Worm (Caenorhabditis elegans) whole organism, L1 larva: Measurements from ENCODE around the gene K08H10.6.

Experiments
- C16A3.4 ChIP-seq: fragments of 150-350 bp; optimal IDR thresholded peaks from 2 replicates; lab custom pipeline; 2014; ENCODE audit warnings: missing biosample characterization, missing genetic modification characterization
- C34B4.2 ChIP-seq: sonication (generic microtip); optimal IDR thresholded peaks from 2 replicates; lab custom pipeline; 2017; ENCODE audit warnings: mild to moderate bottlenecking, missing genetic modification characterization, missing compliant biosample characterization
- Y116A8C.19 ChIP-seq: sonication (generic microtip); optimal IDR thresholded peaks from 2 replicates; lab custom pipeline; 2016; ENCODE audit warnings: missing compliant biosample characterization, missing genetic modification characterization, borderline replicate concordance
- aha-1 ChIP-seq: fragments of 150-350 bp; optimal IDR thresholded peaks from 2 replicates; lab custom pipeline; 2014; ENCODE audit warnings: missing biosample characterization, missing genetic modification characterization
- alr-1 ChIP-seq: fragments of 200-800 bp; sonication (Bioruptor generic); optimal IDR thresholded peaks from 2 replicates; lab custom pipeline; 2018; ENCODE audit warnings: borderline replicate concordance, mild to moderate bottlenecking, missing genetic modification characterization, missing compliant biosample characterization
- aly-2 ChIP-seq: fragments of 150-350 bp; optimal IDR thresholded peaks from 2 replicates; lab custom pipeline; 2014; ENCODE audit warnings: missing biosample characterization, missing genetic modification characterization
- ceh-63 ChIP-seq: fragments of 200-800 bp; sonication (Bioruptor generic); optimal IDR thresholded peaks from 2 replicates; lab custom pipeline; 2018; ENCODE audit warnings: mild to moderate bottlenecking, missing genetic modification characterization, missing compliant biosample characterization
- ceh-8 ChIP-seq: fragments of 200-800 bp; sonication (Bioruptor generic); optimal IDR thresholded peaks from 2 replicates; lab custom pipeline; 2018; ENCODE audit warnings: mild to moderate bottlenecking, missing genetic modification characterization, moderate library complexity, missing compliant biosample characterization
- ceh-82 ChIP-seq, 3 experiments: fragments of 150-350 bp in 1 of 3; sonication (generic microtip) in 2 of 3; optimal IDR thresholded peaks; 2 replicates each; lab custom pipeline; 2014 to 2017; ENCODE audit warnings: missing biosample characterization in 3 of 3, missing genetic modification characterization in 3 of 3
- ceh-90 ChIP-seq: sonication (generic microtip); optimal IDR thresholded peaks from 2 replicates; lab custom pipeline; 2016; ENCODE audit warnings: missing genetic modification characterization, missing compliant biosample characterization
- efl-1 ChIP-seq, 4 experiments: fragments of 150-350 bp; optimal IDR thresholded peaks in 3 of 4; peaks in 1 of 4; 1 replicate in 1 of 4; 2 replicates in 3 of 4; lab custom pipeline; 2014; ENCODE audit warnings: missing biosample characterization in 2 of 4, missing genetic modification characterization in 2 of 4, missing genetic modification reagents in 2 of 4
- efl-3 ChIP-seq: fragments of 200-800 bp; sonication (Bioruptor generic); optimal IDR thresholded peaks from 2 replicates; lab custom pipeline; 2018; ENCODE audit warnings: mild to moderate bottlenecking, missing genetic modification characterization, missing compliant biosample characterization
- egl-13 ChIP-seq: sonication (generic microtip); optimal IDR thresholded peaks from 2 replicates; lab custom pipeline; 2016; ENCODE audit warnings: missing genotype, missing genetic modification reagents, missing genetic modification characterization, missing compliant biosample characterization
- egl-27 ChIP-seq, 2 experiments: fragments of 150-350 bp in 1 of 2; sonication (generic microtip); optimal IDR thresholded peaks; 3 replicates each; lab custom pipeline; 2017 to 2018; ENCODE audit warnings: missing biosample characterization in 2 of 2, missing genetic modification characterization in 2 of 2, missing genetic modification reagents in 2 of 2
- elt-2 ChIP-seq: sonication (generic microtip); optimal IDR thresholded peaks from 2 replicates; lab custom pipeline; 2016; ENCODE audit warnings: missing genetic modification characterization, mild to moderate bottlenecking, inconsistent platforms, missing compliant biosample characterization, missing genetic modification reagents
- elt-3 ChIP-seq, 6 experiments: fragments of 150-350 bp in 1 of 6; sonication (generic microtip); optimal IDR thresholded peaks; 2 replicates each; lab custom pipeline; 2017 to 2018; ENCODE audit warnings: missing biosample characterization in 6 of 6, missing genetic modification characterization in 6 of 6, inconsistent platforms in 1 of 6
- fkh-8 ChIP-seq: sonication (generic microtip); optimal IDR thresholded peaks from 2 replicates; lab custom pipeline; 2016; ENCODE audit warnings: mild to moderate bottlenecking, missing genetic modification characterization, missing compliant biosample characterization
- fos-1 ChIP-seq: fragments of 150-350 bp; optimal IDR thresholded peaks from 2 replicates; lab custom pipeline; 2014; ENCODE audit warnings: missing biosample characterization, missing genetic modification characterization
- hlh-4 ChIP-seq: sonication (generic microtip); optimal IDR thresholded peaks from 2 replicates; lab custom pipeline; 2016; ENCODE audit warnings: mild to moderate bottlenecking, missing genetic modification characterization, missing compliant biosample characterization
- hpl-2 ChIP-seq: fragments of 150-350 bp; optimal IDR thresholded peaks from 2 replicates; lab custom pipeline; 2014; ENCODE audit warnings: missing biosample characterization, missing genetic modification reagents, missing genetic modification characterization
- jun-1 ChIP-seq: fragments of 150-350 bp; optimal IDR thresholded peaks from 2 replicates; lab custom pipeline; 2014; ENCODE audit warnings: missing biosample characterization, missing genetic modification reagents, missing genetic modification characterization
- lin-13 ChIP-seq: fragments of 150-350 bp; optimal IDR thresholded peaks from 2 replicates; lab custom pipeline; 2014; ENCODE audit warnings: missing biosample characterization, missing genetic modification reagents, missing genetic modification characterization
- lin-14 ChIP-seq: fragments of 200-800 bp; sonication (Bioruptor generic); optimal IDR thresholded peaks from 2 replicates; lab custom pipeline; 2018; ENCODE audit warnings: mild to moderate bottlenecking, missing genetic modification characterization, moderate library complexity, missing compliant biosample characterization
- lin-39 ChIP-seq: fragments of 150-350 bp; optimal IDR thresholded peaks from 2 replicates; lab custom pipeline; 2014; ENCODE audit warnings: missing biosample characterization, missing genetic modification reagents, missing genetic modification characterization
- mab-9 ChIP-seq: fragments of 200-800 bp; sonication (Bioruptor generic); IDR thresholded peaks from 2 replicates; pipeline ENCODE4 v1.3.6; 2022; ENCODE audit warnings: missing genetic modification reagents, missing genetic modification characterization, missing compliant biosample characterization
- mdl-1 ChIP-seq, 2 experiments: fragments of 150-350 bp; optimal IDR thresholded peaks; 2 replicates each; lab custom pipeline; 2014 to 2017; ENCODE audit warnings: missing biosample characterization in 2 of 2, missing genetic modification characterization in 2 of 2, inconsistent platforms in 1 of 2
- mep-1 ChIP-seq: fragments of 150-350 bp; optimal IDR thresholded peaks from 2 replicates; lab custom pipeline; 2014; ENCODE audit warnings: missing biosample characterization, missing genetic modification characterization
- nhr-20 ChIP-seq: sonication (generic microtip); optimal IDR thresholded peaks from 2 replicates; lab custom pipeline; 2016; ENCODE audit warnings: mild to moderate bottlenecking, missing genetic modification characterization, missing compliant biosample characterization
- nhr-71 ChIP-seq: sonication (generic microtip); optimal IDR thresholded peaks from 2 replicates; lab custom pipeline; 2016; ENCODE audit warnings: mild to moderate bottlenecking, missing genetic modification characterization, moderate library complexity, missing compliant biosample characterization
- nhr-76 ChIP-seq: sonication (generic microtip); optimal IDR thresholded peaks from 2 replicates; lab custom pipeline; 2017; ENCODE audit warnings: missing biosample characterization, missing genetic modification characterization
- nhr-77 ChIP-seq: fragments of 150-350 bp; optimal IDR thresholded peaks from 2 replicates; lab custom pipeline; 2014; ENCODE audit warnings: missing biosample characterization, missing genetic modification characterization
- nhr-85 ChIP-seq: sonication (generic microtip); peaks from one replicate; lab custom pipeline; 2016; ENCODE audit warnings: missing genetic modification characterization, inconsistent platforms, missing compliant biosample characterization
- pag-3 ChIP-seq: sonication (generic microtip); optimal IDR thresholded peaks from 2 replicates; lab custom pipeline; 2017; ENCODE audit warnings: missing genetic modification characterization, mild to moderate bottlenecking, missing compliant biosample characterization, antibody characterized with exemption, borderline replicate concordance; ENCODE audit not compliant: insufficient read depth
- pax-3 ChIP-seq: fragments of 200-800 bp; sonication (Bioruptor generic); optimal IDR thresholded peaks from 2 replicates; lab custom pipeline; 2018; ENCODE audit warnings: mild to moderate bottlenecking, missing genetic modification characterization, moderate library complexity, missing compliant biosample characterization
- rnt-1 ChIP-seq: sonication (generic microtip); optimal IDR thresholded peaks from 2 replicates; lab custom pipeline; 2016; ENCODE audit warnings: mild to moderate bottlenecking, missing genetic modification characterization, moderate library complexity, missing compliant biosample characterization
- skn-1 ChIP-seq: fragments of 150-350 bp; optimal IDR thresholded peaks from 2 replicates; lab custom pipeline; 2014; ENCODE audit warnings: missing biosample characterization, missing genetic modification characterization
- snpc-4 ChIP-seq: fragments of 150-350 bp; optimal IDR thresholded peaks from 2 replicates; lab custom pipeline; 2014; ENCODE audit warnings: missing biosample characterization, missing genetic modification characterization
- sox-4 ChIP-seq: sonication (generic microtip); optimal IDR thresholded peaks from 2 replicates; lab custom pipeline; 2016; ENCODE audit warnings: missing genetic modification characterization, missing compliant biosample characterization
- sptf-1 ChIP-seq: fragments of 150-350 bp; optimal IDR thresholded peaks from 2 replicates; lab custom pipeline; 2014; ENCODE audit warnings: missing biosample characterization, missing genetic modification characterization
- swsn-7 ChIP-seq: sonication (generic microtip); optimal IDR thresholded peaks from 2 replicates; lab custom pipeline; 2016; ENCODE audit warnings: missing genetic modification characterization, missing compliant biosample characterization
- tbx-2 ChIP-seq: sonication (generic microtip); optimal IDR thresholded peaks from 2 replicates; lab custom pipeline; 2016; ENCODE audit warnings: missing genetic modification characterization, missing compliant biosample characterization
- tlp-1 ChIP-seq: fragments of 150-350 bp; optimal IDR thresholded peaks from 2 replicates; lab custom pipeline; 2014; ENCODE audit warnings: missing biosample characterization, missing genetic modification characterization
- unc-62 ChIP-seq: fragments of 150-350 bp; optimal IDR thresholded peaks from 2 replicates; lab custom pipeline; 2014; ENCODE audit warnings: missing biosample characterization, missing genetic modification reagents, missing genetic modification characterization
- zag-1 ChIP-seq: fragments of 150-350 bp; optimal IDR thresholded peaks from 2 replicates; lab custom pipeline; 2014; ENCODE audit warnings: missing biosample characterization, missing genetic modification characterization
- zip-4 ChIP-seq: fragments of 200-800 bp; sonication (Bioruptor generic); optimal IDR thresholded peaks from 2 replicates; lab custom pipeline; 2018; ENCODE audit warnings: mild to moderate bottlenecking, missing genetic modification characterization, moderate library complexity, missing compliant biosample characterization
- ztf-4 ChIP-seq: fragments of 150-350 bp; optimal IDR thresholded peaks from 2 replicates; lab custom pipeline; 2014; ENCODE audit warnings: missing biosample characterization, missing genetic modification characterization

Gene K08H10.6

ce11 chrV:9995791-9996190, at the start of gene K08H10.6:
Gene K08H10.6 (minus strand): TSS chrV:9995891.
- no peak for TF ChIP-seq ceh-82 (tag; optimal IDR thresholded peaks at IDR 0.05; lab: Kevin White, UChicago)
- no peak for TF ChIP-seq C16A3.4 (tag; lab: Kevin White, UChicago)
- no peak for TF ChIP-seq zag-1 (tag; lab: Kevin White, UChicago)
- TF ChIP-seq lin-13 (GFP tag; lab: Kevin White, UChicago), result no peak
- TF ChIP-seq snpc-4 (tag; lab: Kevin White, UChicago), result no peak
- no peak for TF ChIP-seq lin-39 (tag; lab: Kevin White, UChicago)
- no peak for TF ChIP-seq tbx-2 (tag; lab: Kevin White, UChicago)
- TF ChIP-seq egl-27 (tag; optimal IDR thresholded peaks at IDR 0.05; lab: Kevin White, UChicago), result no peak
- TF ChIP-seq hlh-4 (tag; lab: Kevin White, UChicago), result no peak
- TF ChIP-seq tlp-1 (tag; lab: Kevin White, UChicago), result no peak
- no peak for TF ChIP-seq nhr-77 (tag; lab: Kevin White, UChicago)
- TF ChIP-seq fos-1 (tag; lab: Kevin White, UChicago), result no peak
- no peak for TF ChIP-seq aha-1 (tag; lab: Kevin White, UChicago)
- no peak for TF ChIP-seq pag-3 (tag; lab: Kevin White, UChicago)
- no peak for TF ChIP-seq lin-14 (GFP tag; lab: Kevin White, UChicago)

- TF ChIP-seq ceh-90, result no peak
- no peak for TF ChIP-seq C16A3.4 (tag; lab: Kevin White, UChicago)
- no peak for TF ChIP-seq hlh-4 (tag; lab: Kevin White, UChicago)
- TF ChIP-seq pag-3 (tag; lab: Kevin White, UChicago), result no peak
- no peak for TF ChIP-seq zag-1 (tag; lab: Kevin White, UChicago)
- TF ChIP-seq lin-39 (tag; lab: Kevin White, UChicago), result no peak
- no peak for TF ChIP-seq sox-4 (tag; lab: Kevin White, UChicago)
- no peak for TF ChIP-seq ceh-82 (tag; optimal IDR thresholded peaks at IDR 0.05; lab: Kevin White, UChicago)
- peak; percentile 9 for TF ChIP-seq mep-1 (tag; lab: Kevin White, UChicago)
- no peak for TF ChIP-seq Y116A8C.19 (tag; lab: Kevin White, UChicago)
- no peak for TF ChIP-seq zip-4 (GFP tag; lab: Kevin White, UChicago)
- TF ChIP-seq unc-62 (GFP tag; lab: Kevin White, UChicago), result no peak
- no peak for TF ChIP-seq rnt-1
- no peak for TF ChIP-seq alr-1 (tag; lab: Kevin White, UChicago)
- TF ChIP-seq ceh-63, result no peak
- TF ChIP-seq lin-14 (GFP tag; lab: Kevin White, UChicago), result peak; percentile 9
- no peak for TF ChIP-seq swsn-7
- TF ChIP-seq mab-9 (GFP tag; lab: Robert Waterston, UW), result no peak
- no peak for TF ChIP-seq egl-13 (tag; lab: Kevin White, UChicago)
- TF ChIP-seq nhr-85 (tag; lab: Kevin White, UChicago), result peak; percentile 16
- no peak for TF ChIP-seq sptf-1 (tag; lab: Kevin White, UChicago)
- TF ChIP-seq nhr-20, result no peak
Observed at ce11 chrV:10044735-10045134, 49.0 kb upstream of the K08H10.6 start.

- no peak for TF ChIP-seq pag-3 (tag; lab: Kevin White, UChicago)
- TF ChIP-seq lin-39 (tag; lab: Kevin White, UChicago), result no peak
- no peak for TF ChIP-seq C34B4.2 (tag; lab: Kevin White, UChicago)
- TF ChIP-seq efl-1 (optimal IDR thresholded peaks at IDR 0.05; lab: Kevin White, UChicago), result peak; percentile 41 to 49
- peak in 1 of 2 experiments; percentile 94 for TF ChIP-seq efl-1 (GFP tag; optimal IDR thresholded peaks at IDR 0.05 in 1 of 2; lab: Kevin White, UChicago)
- TF ChIP-seq aly-2 (tag; lab: Kevin White, UChicago), result no peak
- TF ChIP-seq pax-3, result no peak
- TF ChIP-seq fkh-8 (tag; lab: Kevin White, UChicago), result no peak
- no peak for TF ChIP-seq nhr-76 (tag; lab: Kevin White, UChicago)
- TF ChIP-seq nhr-85 (tag; lab: Kevin White, UChicago), result peak; percentile 99
- no peak for TF ChIP-seq alr-1 (tag; lab: Kevin White, UChicago)
- TF ChIP-seq elt-3 (tag; optimal IDR thresholded peaks at IDR 0.05; lab: Kevin White, UChicago), result peak in 2 of 6 experiments; percentile 76 to 93
- TF ChIP-seq mdl-1 (tag; optimal IDR thresholded peaks at IDR 0.05; lab: Kevin White, UChicago), result peak in 1 of 2 experiments; percentile 80
- TF ChIP-seq efl-3 (GFP tag; lab: Kevin White, UChicago), result no peak
- no peak for TF ChIP-seq elt-2 (tag; lab: Kevin White, UChicago)
- no peak for TF ChIP-seq unc-62 (GFP tag; lab: Kevin White, UChicago)
- TF ChIP-seq hpl-2 (GFP tag; lab: Kevin White, UChicago), result no peak
- TF ChIP-seq skn-1, result peak; percentile 65
- no peak for TF ChIP-seq jun-1 (tag; lab: Kevin White, UChicago)
- peak; percentile 65 for TF ChIP-seq swsn-7
- no peak for TF ChIP-seq ceh-8
- TF ChIP-seq ztf-4 (tag; lab: Kevin White, UChicago), result peak; percentile 28
- TF ChIP-seq rnt-1, result peak; percentile 60
- peak; percentile 89 for TF ChIP-seq lin-14 (GFP tag; lab: Kevin White, UChicago)
- TF ChIP-seq nhr-71 (tag; lab: Kevin White, UChicago), result peak; percentile 88
Observed at ce11 chrV:10043234-10043796, 47.6 kb upstream of the K08H10.6 start, which contains the start of gene T06E8.8. Gene T06E8.8 (plus strand): TSS chrV:10043746.
